Fruit fly (Drosophila melanogaster) whole organism, adult: ENCODE measurements around the gene CG17321.

Source experiments
- CG11617 ChIP-seq: fragments of 200-800 bp; sonication (Bioruptor generic); optimal IDR thresholded peaks from 2 replicates; lab custom pipeline; 2017; ENCODE audit warnings: mild to moderate bottlenecking, missing biosample characterization, missing genetic modification reagents, missing genetic modification characterization
- CG12768 ChIP-seq: fragments of 200-800 bp; sonication (Bioruptor generic); optimal IDR thresholded peaks from 2 replicates; lab custom pipeline; 2017; ENCODE audit warnings: missing biosample characterization, missing genetic modification characterization, mild to moderate bottlenecking, moderate library complexity, missing genetic modification reagents
- CG14711 ChIP-seq: fragments of 200-800 bp; sonication (Bioruptor generic); optimal IDR thresholded peaks from 2 replicates; lab custom pipeline; 2018; ENCODE audit warnings: missing biosample characterization, mild to moderate bottlenecking, missing genetic modification characterization, moderate library complexity
- CG1620 ChIP-seq: fragments of 200-800 bp; sonication (Bioruptor generic); optimal IDR thresholded peaks from 2 replicates; lab custom pipeline; 2016; ENCODE audit warnings: missing biosample characterization, missing genetic modification characterization
- CG33017 ChIP-seq: fragments of 200-800 bp; sonication (Bioruptor generic); optimal IDR thresholded peaks from 2 replicates; lab custom pipeline; 2018; ENCODE audit warnings: missing biosample characterization, mild to moderate bottlenecking, missing genetic modification characterization, moderate library complexity
- CG5204 ChIP-seq: fragments of 200-800 bp; sonication (Bioruptor generic); optimal IDR thresholded peaks from 2 replicates; lab custom pipeline; 2016; ENCODE audit warnings: missing biosample characterization, missing genetic modification characterization
- CG7045 ChIP-seq: fragments of 200-800 bp; sonication (Bioruptor generic); optimal IDR thresholded peaks from 2 replicates; lab custom pipeline; 2017; ENCODE audit warnings: missing biosample characterization, mild to moderate bottlenecking, missing genetic modification characterization
- CG7101 ChIP-seq: fragments of 200-800 bp; sonication (Bioruptor generic); optimal IDR thresholded peaks from 2 replicates; lab custom pipeline; 2018; ENCODE audit warnings: missing biosample characterization, mild to moderate bottlenecking, missing genetic modification characterization, moderate library complexity
- Clk ChIP-seq: fragments of 200-800 bp; sonication (Bioruptor generic); optimal IDR thresholded peaks from 2 replicates; lab custom pipeline; 2017; ENCODE audit warnings: missing biosample characterization, missing genetic modification characterization
- Crg-1 ChIP-seq: fragments of 200-800 bp; sonication (Bioruptor generic); optimal IDR thresholded peaks from 2 replicates; lab custom pipeline; 2016; ENCODE audit warnings: missing biosample characterization, missing genetic modification characterization
- Hr96 ChIP-seq: fragments of 200-800 bp; sonication (Bioruptor generic); optimal IDR thresholded peaks from 2 replicates; lab custom pipeline; 2016; ENCODE audit warnings: missing biosample characterization, missing genetic modification characterization
- Mnt ChIP-seq: fragments of 200-800 bp; sonication (Bioruptor generic); optimal IDR thresholded peaks from 2 replicates; lab custom pipeline; 2016; ENCODE audit warnings: missing biosample characterization, mild to moderate bottlenecking, missing genetic modification characterization
- bab1 ChIP-seq: fragments of 200-800 bp; sonication (Bioruptor generic); optimal IDR thresholded peaks from 3 replicates; lab custom pipeline; 2019; ENCODE audit warnings: missing biosample characterization, mild to moderate bottlenecking, missing genetic modification characterization, moderate library complexity
- cic ChIP-seq: fragments of 200-800 bp; sonication (Bioruptor generic); optimal IDR thresholded peaks from 2 replicates; lab custom pipeline; 2017; ENCODE audit warnings: missing biosample characterization, mild to moderate bottlenecking, missing genetic modification characterization, moderate library complexity
- cnc ChIP-seq, 2 experiments: fragments of >200 bp; optimal IDR thresholded peaks; 2 replicates each; lab custom pipeline; 2017
- kay ChIP-seq: fragments of 200-800 bp; sonication (Bioruptor generic); peaks from one replicate; lab custom pipeline; 2016; ENCODE audit warnings: missing biosample characterization, missing genetic modification characterization, borderline replicate concordance
- ovo ChIP-seq: fragments of 200-800 bp; sonication (Bioruptor generic); optimal IDR thresholded peaks from 2 replicates; lab custom pipeline; 2016; ENCODE audit warnings: missing biosample characterization, missing genetic modification characterization
- pad ChIP-seq: fragments of 200-800 bp; sonication (Bioruptor generic); optimal IDR thresholded peaks from 3 replicates; lab custom pipeline; 2017; ENCODE audit warnings: missing biosample characterization, missing genetic modification characterization, mild to moderate bottlenecking, moderate library complexity, missing genetic modification reagents
- tj ChIP-seq: fragments of 200-800 bp; sonication (Bioruptor generic); optimal IDR thresholded peaks from 3 replicates; lab custom pipeline; 2017; ENCODE audit warnings: missing biosample characterization, mild to moderate bottlenecking, missing genetic modification characterization, moderate library complexity
- toe ChIP-seq: fragments of 200-800 bp; sonication (Bioruptor generic); optimal IDR thresholded peaks from 2 replicates; lab custom pipeline; 2016; ENCODE audit warnings: missing biosample characterization, missing genetic modification characterization

The CG17321 gene

DNA sequence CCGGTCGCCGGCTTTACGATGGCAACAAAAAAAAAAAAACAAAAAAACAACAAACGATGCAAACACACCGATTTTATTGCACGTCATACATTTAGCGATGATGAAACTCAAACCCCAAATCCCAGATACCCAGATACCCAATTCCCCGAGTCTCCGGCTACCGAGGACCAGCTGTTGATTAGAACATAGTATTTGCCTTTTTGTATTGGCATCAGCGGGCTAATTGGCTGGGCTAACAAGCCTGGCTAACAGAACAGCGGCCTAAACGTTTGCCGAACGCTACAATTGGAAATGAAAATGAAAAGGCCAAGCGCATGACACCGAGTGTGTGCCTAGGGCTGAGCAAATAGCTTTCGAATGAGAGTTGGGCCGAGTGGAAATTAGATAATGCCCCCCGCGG is 20.0 kb downstream of the CG17321 start:
- TF ChIP-seq CG14711, result no peak
- no peak for TF ChIP-seq CG33017 (tag; lab: Kevin White, UChicago)
- peak; percentile 57 for TF ChIP-seq kay (GFP tag; lab: Kevin White, UChicago)

dm6 chr2L:18866582-18866981 is 21.6 kb downstream of the CG17321 start:
- no peak for TF ChIP-seq CG7101 (tag; lab: Kevin White, UChicago)
- TF ChIP-seq Hr96 (GFP tag; lab: Kevin White, UChicago), result no peak
- TF ChIP-seq CG14711, result no peak
- TF ChIP-seq CG12768 (GFP tag; lab: Kevin White, UChicago), result no peak
- no peak for TF ChIP-seq kay (GFP tag; lab: Kevin White, UChicago)
- no peak for TF ChIP-seq toe (GFP tag; lab: Kevin White, UChicago)
- TF ChIP-seq CG7045 (GFP tag; lab: Kevin White, UChicago), result no peak
- no peak for TF ChIP-seq Clk
- TF ChIP-seq cnc (optimal IDR thresholded peaks at IDR 0.05; lab: Kevin White, UChicago), result no peak
- TF ChIP-seq pad (GFP tag; lab: Kevin White, UChicago), result no peak
- no peak for TF ChIP-seq Crg-1 (GFP tag; lab: Kevin White, UChicago)
- no peak for TF ChIP-seq Mnt (GFP tag; lab: Kevin White, UChicago)
- no peak for TF ChIP-seq CG1620
- TF ChIP-seq CG5204 (GFP tag; lab: Kevin White, UChicago), result no peak
- no peak for TF ChIP-seq tj (GFP tag; lab: Kevin White, UChicago)
- no peak for TF ChIP-seq ovo (GFP tag; lab: Kevin White, UChicago)
- TF ChIP-seq cic (GFP tag; lab: Kevin White, UChicago), result no peak
- TF ChIP-seq bab1 (GFP tag; lab: Kevin White, UChicago), result no peak

DNA sequence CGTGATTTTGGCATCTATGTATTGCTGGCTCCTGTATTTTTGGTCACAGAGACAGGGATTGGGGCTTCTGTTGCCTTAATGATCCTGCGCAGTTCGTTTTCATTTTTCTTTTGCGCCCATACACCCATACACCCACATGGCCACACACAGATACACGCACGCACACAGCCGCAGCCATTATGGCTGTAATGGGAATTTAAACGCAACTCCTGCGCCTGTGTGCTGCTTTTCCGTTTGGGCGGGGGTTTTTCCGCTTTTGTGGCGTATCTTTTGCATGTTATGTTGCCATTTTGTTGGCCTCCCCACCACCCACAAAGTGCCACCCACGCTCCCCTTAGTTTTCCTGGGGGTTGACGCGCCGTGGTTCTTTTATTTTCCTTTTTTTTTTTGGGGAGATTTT is 22.8 kb downstream of the CG17321 start:
- TF ChIP-seq Clk, result no peak
- no peak for TF ChIP-seq ovo (GFP tag; lab: Kevin White, UChicago)
- no peak for TF ChIP-seq CG12768 (GFP tag; lab: Kevin White, UChicago)
- TF ChIP-seq cic (GFP tag; lab: Kevin White, UChicago), result no peak
- TF ChIP-seq CG7045 (GFP tag; lab: Kevin White, UChicago), result no peak
- TF ChIP-seq tj (GFP tag; lab: Kevin White, UChicago), result no peak
- TF ChIP-seq CG1620, result no peak
- TF ChIP-seq CG14711, result no peak
- TF ChIP-seq Hr96 (GFP tag; lab: Kevin White, UChicago), result no peak
- no peak for TF ChIP-seq Crg-1 (GFP tag; lab: Kevin White, UChicago)

dm6 chr2L:18871822-18872221 is 26.8 kb downstream of the CG17321 start:
- TF ChIP-seq ovo (GFP tag; lab: Kevin White, UChicago) (no peak), toe (GFP tag; lab: Kevin White, UChicago) (no peak), bab1 (GFP tag; lab: Kevin White, UChicago) (no peak), kay (GFP tag; lab: Kevin White, UChicago) (no peak), Crg-1 (GFP tag; lab: Kevin White, UChicago) (no peak), CG33017 (tag; lab: Kevin White, UChicago) (no peak), Hr96 (GFP tag; lab: Kevin White, UChicago) (no peak), CG5204 (GFP tag; lab: Kevin White, UChicago) (no peak)

- TF ChIP-seq pad (GFP tag; lab: Kevin White, UChicago) (no peak), CG7101 (tag; lab: Kevin White, UChicago) (no peak), Mnt (GFP tag; lab: Kevin White, UChicago) (no peak), cic (GFP tag; lab: Kevin White, UChicago) (no peak), tj (GFP tag; lab: Kevin White, UChicago) (no peak), Clk (no peak), cnc (optimal IDR thresholded peaks at IDR 0.05; lab: Kevin White, UChicago) (no peak), kay (GFP tag; lab: Kevin White, UChicago) (no peak), CG14711 (no peak), CG1620 (no peak), CG11617 (GFP tag; lab: Kevin White, UChicago) (no peak), CG7045 (GFP tag; lab: Kevin White, UChicago) (no peak), CG12768 (GFP tag; lab: Kevin White, UChicago) (no peak), ovo (GFP tag; lab: Kevin White, UChicago) (no peak), CG33017 (tag; lab: Kevin White, UChicago) (no peak), bab1 (GFP tag; lab: Kevin White, UChicago) (no peak), CG5204 (GFP tag; lab: Kevin White, UChicago) (no peak), Hr96 (GFP tag; lab: Kevin White, UChicago) (no peak)
These were observed 30.2 kb downstream of the CG17321 start for dm6 chr2L:18875213-18875612.

DNA sequence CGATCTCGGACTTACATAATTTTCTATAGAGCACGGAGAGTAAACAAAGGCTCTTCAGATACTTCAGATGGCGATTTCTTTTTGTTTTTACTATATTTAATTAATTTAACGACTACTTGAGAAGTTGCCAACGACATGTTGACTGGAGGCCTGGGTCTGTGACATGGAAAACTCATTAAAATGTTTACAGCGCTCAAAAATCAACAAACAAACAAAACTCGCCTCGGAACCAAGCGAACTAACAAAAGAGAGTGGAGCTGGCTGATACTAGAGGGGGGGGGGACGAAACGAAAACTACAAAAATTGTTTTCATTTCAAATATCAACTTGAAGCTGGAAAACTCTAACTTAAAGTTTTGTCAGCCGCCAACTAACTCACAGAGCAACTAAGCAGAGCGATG is 33.5 kb downstream of the CG17321 start:
- TF ChIP-seq CG1620 (no peak), CG5204 (GFP tag; lab: Kevin White, UChicago) (no peak), CG14711 (no peak), CG11617 (GFP tag; lab: Kevin White, UChicago) (no peak), toe (GFP tag; lab: Kevin White, UChicago) (no peak), ovo (GFP tag; lab: Kevin White, UChicago) (no peak), Mnt (GFP tag; lab: Kevin White, UChicago) (no peak), bab1 (GFP tag; lab: Kevin White, UChicago) (no peak), CG7045 (GFP tag; lab: Kevin White, UChicago) (no peak), CG12768 (GFP tag; lab: Kevin White, UChicago) (no peak), Clk (no peak), tj (GFP tag; lab: Kevin White, UChicago) (no peak), kay (GFP tag; lab: Kevin White, UChicago) (no peak), cnc (optimal IDR thresholded peaks at IDR 0.05; lab: Kevin White, UChicago) (no peak), Hr96 (GFP tag; lab: Kevin White, UChicago) (no peak), CG7101 (tag; lab: Kevin White, UChicago) (no peak)
